Fruit fly (Drosophila melanogaster) whole organism, prepupa: Measurements from ENCODE around the gene spz3.

ENCODE experiments used
- Blimp-1 ChIP-seq: fragments of 200-800 bp; sonication (Bioruptor generic); optimal IDR thresholded peaks from 3 replicates; lab custom pipeline; 2017; ENCODE audit warnings: missing biosample characterization, missing genetic modification characterization, mild to moderate bottlenecking, moderate library complexity, missing genetic modification reagents
- CG10631 ChIP-seq: fragments of 200-800 bp; sonication (Bioruptor generic); optimal IDR thresholded peaks from 2 replicates; lab custom pipeline; 2016; ENCODE audit warnings: missing biosample characterization, missing genetic modification characterization
- CG10669 ChIP-seq: fragments of 200-800 bp; sonication (Bioruptor generic); optimal IDR thresholded peaks from 3 replicates; lab custom pipeline; 2018; ENCODE audit warnings: missing biosample characterization, mild to moderate bottlenecking, missing genetic modification characterization, moderate library complexity
- CG11294 ChIP-seq: fragments of 200-800 bp; sonication (Bioruptor generic); IDR thresholded peaks from 2 replicates; pipeline ENCODE4 v1.3.6; 2022; ENCODE audit warnings: missing biosample characterization, missing genetic modification characterization
- CG11902 ChIP-seq: fragments of 200-800 bp; sonication (Bioruptor generic); optimal IDR thresholded peaks from 3 replicates; lab custom pipeline; 2016; ENCODE audit warnings: missing biosample characterization, missing genetic modification characterization
- CG1621 ChIP-seq: fragments of 200-800 bp; sonication (Bioruptor generic); optimal IDR thresholded peaks from 3 replicates; lab custom pipeline; 2018; ENCODE audit warnings: missing biosample characterization, mild to moderate bottlenecking, missing genetic modification characterization
- CG3032 ChIP-seq: fragments of 200-800 bp; optimal IDR thresholded peaks from 2 replicates; lab custom pipeline; 2019; ENCODE audit warnings: missing biosample characterization, mild to moderate bottlenecking, missing genetic modification characterization, moderate library complexity
- CG31627 ChIP-seq: fragments of 200-800 bp; sonication (Bioruptor generic); optimal IDR thresholded peaks from 3 replicates; lab custom pipeline; 2016; ENCODE audit warnings: missing biosample characterization, missing genetic modification characterization
- CG32006 ChIP-seq: fragments of 200-800 bp; sonication (Bioruptor generic); optimal IDR thresholded peaks from 3 replicates; lab custom pipeline; 2017; ENCODE audit warnings: missing biosample characterization, mild to moderate bottlenecking, missing genetic modification characterization
- CG34406 ChIP-seq: fragments of 200-800 bp; sonication (Bioruptor generic); optimal IDR thresholded peaks from 3 replicates; lab custom pipeline; 2016; ENCODE audit warnings: missing biosample characterization, missing genetic modification characterization
- CG3919 ChIP-seq: fragments of 200-800 bp; sonication (Bioruptor generic); optimal IDR thresholded peaks from 3 replicates; lab custom pipeline; 2016; ENCODE audit warnings: missing biosample characterization, missing genetic modification characterization
- CG6163 ChIP-seq: fragments of 200-800 bp; sonication (Bioruptor generic); IDR thresholded peaks from 3 replicates; pipeline ENCODE4 v1.3.6; 2022; ENCODE audit warnings: missing biosample characterization, missing genetic modification characterization
- CG6276 ChIP-seq: fragments of 200-800 bp; sonication (Bioruptor generic); optimal IDR thresholded peaks from 2 replicates; lab custom pipeline; 2017; ENCODE audit warnings: missing biosample characterization, mild to moderate bottlenecking, missing genetic modification characterization
- CG6792 ChIP-seq: fragments of 200-800 bp; sonication (Bioruptor generic); optimal IDR thresholded peaks from 3 replicates; lab custom pipeline; 2016; ENCODE audit warnings: missing biosample characterization, missing genetic modification characterization
- CG6808 ChIP-seq: fragments of 200-800 bp; sonication (Bioruptor generic); optimal IDR thresholded peaks from 3 replicates; lab custom pipeline; 2017; ENCODE audit warnings: missing biosample characterization, missing genetic modification characterization, mild to moderate bottlenecking, moderate library complexity, missing genetic modification reagents
- CG6854 ChIP-seq: fragments of 200-800 bp; sonication (Bioruptor generic); optimal IDR thresholded peaks from 2 replicates; lab custom pipeline; 2017; ENCODE audit warnings: missing biosample characterization, mild to moderate bottlenecking, missing genetic modification characterization
- CG7368 ChIP-seq: fragments of 200-800 bp; sonication (Bioruptor generic); optimal IDR thresholded peaks from 3 replicates; lab custom pipeline; 2016; ENCODE audit warnings: missing biosample characterization, missing genetic modification characterization
- CG8319 ChIP-seq: fragments of 200-800 bp; sonication (Bioruptor generic); optimal IDR thresholded peaks from 3 replicates; lab custom pipeline; 2016; ENCODE audit warnings: missing biosample characterization, missing genetic modification characterization
- CG8632 ChIP-seq: fragments of 200-800 bp; sonication (Bioruptor generic); optimal IDR thresholded peaks from 3 replicates; lab custom pipeline; 2016; ENCODE audit warnings: missing biosample characterization, missing genetic modification characterization
- CG9139 ChIP-seq: fragments of 200-800 bp; sonication (Bioruptor generic); optimal IDR thresholded peaks from 3 replicates; lab custom pipeline; 2017; ENCODE audit warnings: missing biosample characterization, mild to moderate bottlenecking, missing genetic modification characterization
- Eip75B ChIP-seq: fragments of 200-800 bp; sonication (Bioruptor generic); optimal IDR thresholded peaks from 3 replicates; lab custom pipeline; 2016; ENCODE audit warnings: missing biosample characterization, missing genetic modification characterization
- Eip78C ChIP-seq: fragments of 200-800 bp; sonication (Bioruptor generic); peaks from one replicate; lab custom pipeline; 2016; ENCODE audit warnings: missing biosample characterization, missing genetic modification characterization
- Eip93F ChIP-seq: fragments of 200-800 bp; sonication (Bioruptor generic); optimal IDR thresholded peaks from 2 replicates; lab custom pipeline; 2016; ENCODE audit warnings: missing biosample characterization, mild to moderate bottlenecking, missing genetic modification characterization
- Ets96B ChIP-seq: fragments of 200-800 bp; optimal IDR thresholded peaks from 2 replicates; lab custom pipeline; 2019; ENCODE audit warnings: missing biosample characterization, mild to moderate bottlenecking, missing genetic modification characterization, moderate library complexity
- Hr38 ChIP-seq: sonication (Bioruptor generic); optimal IDR thresholded peaks from 2 replicates; lab custom pipeline; 2016; ENCODE audit warnings: missing biosample characterization, missing genetic modification characterization
- Hr39 ChIP-seq: fragments of 200-800 bp; sonication (Bioruptor generic); optimal IDR thresholded peaks from 2 replicates; lab custom pipeline; 2016; ENCODE audit warnings: missing biosample characterization, missing genetic modification characterization
- Lpt ChIP-seq: fragments of 200-800 bp; sonication (Bioruptor generic); optimal IDR thresholded peaks from 3 replicates; lab custom pipeline; 2016; ENCODE audit warnings: missing biosample characterization, missing genetic modification characterization
- Met ChIP-seq: fragments of 200-800 bp; sonication (Bioruptor generic); optimal IDR thresholded peaks from 3 replicates; lab custom pipeline; 2016; ENCODE audit warnings: missing biosample characterization, missing genetic modification characterization
- OdsH ChIP-seq: fragments of 200-800 bp; sonication (Bioruptor generic); optimal IDR thresholded peaks from 3 replicates; lab custom pipeline; 2016; ENCODE audit warnings: missing biosample characterization, missing genetic modification characterization
- Smox ChIP-seq: fragments of 200-800 bp; sonication (Bioruptor generic); optimal IDR thresholded peaks from 3 replicates; lab custom pipeline; 2016; ENCODE audit warnings: missing biosample characterization, missing genetic modification characterization
- Sox102F ChIP-seq: fragments of 200-800 bp; sonication (Bioruptor generic); optimal IDR thresholded peaks from 2 replicates; lab custom pipeline; 2016; ENCODE audit warnings: missing biosample characterization, mild to moderate bottlenecking, missing genetic modification characterization
- Sox14 ChIP-seq: fragments of 200-800 bp; sonication (Bioruptor generic); optimal IDR thresholded peaks from 3 replicates; lab custom pipeline; 2016; ENCODE audit warnings: missing biosample characterization, missing genetic modification characterization
- Sox15 ChIP-seq: fragments of 200-800 bp; sonication (Bioruptor generic); optimal IDR thresholded peaks from 3 replicates; lab custom pipeline; 2016; ENCODE audit warnings: missing biosample characterization, missing genetic modification characterization
- achi ChIP-seq: fragments of 200-800 bp; sonication (Bioruptor generic); optimal IDR thresholded peaks from 3 replicates; lab custom pipeline; 2016; ENCODE audit warnings: missing biosample characterization, missing genetic modification characterization
- acj6 ChIP-seq: fragments of 200-800 bp; sonication (Bioruptor generic); optimal IDR thresholded peaks from 3 replicates; lab custom pipeline; 2016; ENCODE audit warnings: missing biosample characterization, missing genetic modification characterization
- dac ChIP-seq: fragments of 200-800 bp; sonication (Bioruptor generic); optimal IDR thresholded peaks from 2 replicates; lab custom pipeline; 2017; ENCODE audit warnings: missing biosample characterization, mild to moderate bottlenecking, missing genetic modification characterization
- dsx ChIP-seq: fragments of 200-800 bp; optimal IDR thresholded peaks from 3 replicates; lab custom pipeline; 2019; ENCODE audit warnings: missing biosample characterization, mild to moderate bottlenecking, missing genetic modification characterization, moderate library complexity; ENCODE audit not compliant: poor library complexity, severe bottlenecking
- eg ChIP-seq: fragments of 200-800 bp; sonication (Bioruptor generic); IDR thresholded peaks from 3 replicates; pipeline ENCODE4 v1.3.6; 2022; ENCODE audit warnings: missing biosample characterization, missing genetic modification characterization
- esn ChIP-seq: fragments of 200-800 bp; sonication (Bioruptor generic); optimal IDR thresholded peaks from 2 replicates; lab custom pipeline; 2016; ENCODE audit warnings: missing biosample characterization, mild to moderate bottlenecking, missing genetic modification characterization, moderate library complexity
- fd59A ChIP-seq: fragments of 200-800 bp; sonication (Bioruptor generic); optimal IDR thresholded peaks from 2 replicates; lab custom pipeline; 2017; ENCODE audit warnings: missing biosample characterization, mild to moderate bottlenecking, missing genetic modification characterization, missing genetic modification reagents
- fd85E ChIP-seq: fragments of 200-800 bp; sonication (Bioruptor generic); optimal IDR thresholded peaks from 3 replicates; lab custom pipeline; 2016; ENCODE audit warnings: missing biosample characterization, missing genetic modification characterization
- lz ChIP-seq: fragments of 200-800 bp; sonication (Bioruptor generic); optimal IDR thresholded peaks from 3 replicates; lab custom pipeline; 2016; ENCODE audit warnings: missing biosample characterization, missing genetic modification characterization
- spab ChIP-seq: fragments of 200-800 bp; sonication (Bioruptor generic); optimal IDR thresholded peaks from 2 replicates; lab custom pipeline; 2017; ENCODE audit warnings: missing biosample characterization, mild to moderate bottlenecking, missing genetic modification characterization, missing genetic modification reagents
- ss ChIP-seq, 2 experiments: fragments of 200-800 bp; sonication (Bioruptor generic); optimal IDR thresholded peaks; 2 replicates in 1 of 2; 3 replicates in 1 of 2; lab custom pipeline; 2017 to 2018; ENCODE audit warnings: mild to moderate bottlenecking in 2 of 2, missing biosample characterization in 2 of 2, missing genetic modification characterization in 2 of 2, moderate library complexity in 1 of 2
- svp ChIP-seq: fragments of 200-800 bp; sonication (Bioruptor generic); peaks from one replicate; lab custom pipeline; 2016; ENCODE audit warnings: missing biosample characterization, missing genetic modification characterization
- vri ChIP-seq: fragments of 200-800 bp; sonication (Bioruptor generic); optimal IDR thresholded peaks from 3 replicates; lab custom pipeline; 2016; ENCODE audit warnings: missing biosample characterization, mild to moderate bottlenecking, missing genetic modification characterization

spz3 gene

DNA sequence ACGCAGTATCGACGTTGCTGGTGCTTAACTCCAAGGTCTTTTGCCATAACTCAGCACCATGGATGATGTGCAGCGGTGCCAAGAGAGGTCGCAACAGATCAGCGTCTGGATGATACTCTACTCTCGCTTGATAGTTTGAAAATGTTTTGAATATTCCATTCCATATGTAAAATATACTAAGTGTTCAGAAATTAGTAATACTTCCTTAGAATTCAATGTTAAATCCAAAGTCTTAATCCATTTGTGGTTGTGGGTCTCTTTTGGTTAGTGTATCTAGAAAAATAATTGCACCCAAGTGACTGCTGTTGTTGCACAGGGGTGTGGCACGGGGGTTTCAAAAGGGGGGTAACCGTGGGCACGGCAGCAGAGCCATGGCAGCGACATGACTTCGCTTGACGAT lies 19.8 kb upstream of the spz3 start (continued):
- TF ChIP-seq achi (GFP tag; lab: Kevin White, UChicago) = peak; percentile 33
- TF ChIP-seq CG3032 = peak; percentile 77
- peak; percentile 60 for TF ChIP-seq Eip75B (GFP tag; lab: Kevin White, UChicago)
- TF ChIP-seq CG6163 (GFP tag; lab: Robert Waterston, UW) = peak; percentile 77
- TF ChIP-seq fd59A (GFP tag; lab: Kevin White, UChicago) = peak; percentile 61
- TF ChIP-seq ss (GFP tag; optimal IDR thresholded peaks at IDR 0.05; lab: Kevin White, UChicago) = peak in 1 of 2 experiments; percentile 26
- TF ChIP-seq CG3919 (GFP tag; lab: Kevin White, UChicago) = peak; percentile 58
- TF ChIP-seq dsx (GFP tag; lab: Kevin White, UChicago) = peak; percentile 63
- no peak for TF ChIP-seq CG31627 (GFP tag; lab: Kevin White, UChicago)
- peak; percentile 38 for TF ChIP-seq CG34406 (GFP tag; lab: Kevin White, UChicago)
- TF ChIP-seq CG10631 (GFP tag; lab: Kevin White, UChicago) = peak; percentile 70
- TF ChIP-seq CG6808 (GFP tag; lab: Kevin White, UChicago) = peak; percentile 2
- no peak for TF ChIP-seq Blimp-1 (GFP tag; lab: Kevin White, UChicago)
- TF ChIP-seq CG1621 (tag; lab: Kevin White, UChicago) = peak; percentile 26
- TF ChIP-seq CG11902 (GFP tag; lab: Kevin White, UChicago) = peak; percentile 16
- peak; percentile 74 for TF ChIP-seq CG10669 (GFP tag; lab: Kevin White, UChicago)
- no peak for TF ChIP-seq Met
- TF ChIP-seq fd85E (GFP tag; lab: Kevin White, UChicago) = no peak
- TF ChIP-seq Eip78C (GFP tag; lab: Kevin White, UChicago) = peak; percentile 92

DNA sequence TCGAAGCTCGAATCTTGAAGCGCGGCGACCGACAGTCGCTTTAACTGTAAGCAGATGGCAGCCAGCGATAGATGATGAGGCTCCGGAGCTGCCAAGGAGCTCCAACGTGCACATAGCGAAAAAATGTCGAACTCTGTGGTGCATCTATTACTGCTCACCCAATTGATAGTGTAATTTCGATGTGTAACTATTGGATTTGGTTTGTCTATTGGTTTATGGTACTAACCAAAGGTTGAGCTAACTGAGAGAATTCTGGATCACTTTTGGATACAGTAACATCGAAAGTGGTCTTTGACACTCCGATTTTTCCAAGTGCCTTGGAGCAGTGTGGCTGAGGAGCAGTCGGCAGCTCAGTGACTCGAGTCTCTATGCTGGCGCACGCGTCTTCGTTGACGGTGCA lies 19.2 kb upstream of the spz3 start:
- TF ChIP-seq CG9139 (GFP tag; lab: Kevin White, UChicago) = peak; percentile 59
- TF ChIP-seq CG31627 (GFP tag; lab: Kevin White, UChicago) = peak; percentile 36
- TF ChIP-seq CG8319 (GFP tag; lab: Kevin White, UChicago) = peak; percentile 8
- peak; percentile 55 for TF ChIP-seq Sox102F
- TF ChIP-seq Eip75B (GFP tag; lab: Kevin White, UChicago) = peak; percentile 61
- TF ChIP-seq svp (GFP tag; lab: Kevin White, UChicago) = no peak
- no peak for TF ChIP-seq Eip93F
- peak; percentile 78 for TF ChIP-seq CG3919 (GFP tag; lab: Kevin White, UChicago)
- TF ChIP-seq Eip78C (GFP tag; lab: Kevin White, UChicago) = peak; percentile 92
- no peak for TF ChIP-seq vri
- TF ChIP-seq CG10669 (GFP tag; lab: Kevin White, UChicago) = peak; percentile 80
- TF ChIP-seq ss (GFP tag; optimal IDR thresholded peaks at IDR 0.05; lab: Kevin White, UChicago) = peak; percentile 53 to 64
- TF ChIP-seq eg (GFP tag; lab: Robert Waterston, UW) = peak; percentile 87
- TF ChIP-seq esn = peak; percentile 58
- peak; percentile 44; the same call in 1 of the 2 replicates for TF ChIP-seq CG11294 (GFP tag; lab: Robert Waterston, UW)
- TF ChIP-seq Blimp-1 (GFP tag; lab: Kevin White, UChicago) = peak; percentile 7
- TF ChIP-seq Smox (GFP tag; lab: Kevin White, UChicago) = peak; percentile 18
- peak; percentile 74 for TF ChIP-seq acj6 (GFP tag; lab: Kevin White, UChicago)
- peak; percentile 65 for TF ChIP-seq dac (GFP tag; lab: Kevin White, UChicago)
- no peak for TF ChIP-seq Hr38 (GFP tag; lab: Kevin White, UChicago)
- peak; percentile 85 for TF ChIP-seq CG3032
- TF ChIP-seq Ets96B (tag; lab: Kevin White, UChicago) = peak; percentile 79
- TF ChIP-seq CG6808 (GFP tag; lab: Kevin White, UChicago) = peak; percentile 82
- peak; percentile 35 for TF ChIP-seq CG34406 (GFP tag; lab: Kevin White, UChicago)
- TF ChIP-seq fd59A (GFP tag; lab: Kevin White, UChicago) = peak; percentile 77
- peak; percentile 88 for TF ChIP-seq CG1621 (tag; lab: Kevin White, UChicago)
- TF ChIP-seq fd85E (GFP tag; lab: Kevin White, UChicago) = peak; percentile 49
- TF ChIP-seq CG8632 (GFP tag; lab: Kevin White, UChicago) = peak; percentile 42
- peak; percentile 76 for TF ChIP-seq CG6276
- peak; percentile 31 for TF ChIP-seq Met
- TF ChIP-seq lz (GFP tag; lab: Kevin White, UChicago) = peak; percentile 54
- peak; percentile 77 for TF ChIP-seq Sox14 (GFP tag; lab: Kevin White, UChicago)
- TF ChIP-seq CG6792 = peak; percentile 74
- peak; percentile 73 for TF ChIP-seq CG10631 (GFP tag; lab: Kevin White, UChicago)
- peak; percentile 55 for TF ChIP-seq CG6854 (GFP tag; lab: Kevin White, UChicago)
- TF ChIP-seq Lpt (GFP tag; lab: Kevin White, UChicago) = peak; percentile 66
- peak; percentile 83 for TF ChIP-seq CG32006 (GFP tag; lab: Kevin White, UChicago)
- TF ChIP-seq CG7368 = peak; percentile 76
- TF ChIP-seq Hr39 (GFP tag; lab: Kevin White, UChicago) = peak; percentile 40
- peak; percentile 70 for TF ChIP-seq OdsH
- TF ChIP-seq Sox15 (GFP tag; lab: Kevin White, UChicago) = peak; percentile 43
- TF ChIP-seq spab (GFP tag; lab: Kevin White, UChicago) = peak; percentile 76
- TF ChIP-seq CG11902 (GFP tag; lab: Kevin White, UChicago) = peak; percentile 51
